Fruit fly (Drosophila melanogaster): ENCODE data around the gene Nepl14.

The Nepl14 gene

dm6 chr3R:22770207-22770606 is 6.7 kb upstream of the Nepl14 start, which contains the start of gene CG43093:
Gene CG43093 (minus strand): TSS chr3R:22770307.
- no peak for TF ChIP-seq esn (GFP tag; optimal IDR thresholded peaks at IDR 0.05)
- no peak for TF ChIP-seq Hr38 (GFP tag; optimal IDR thresholded peaks at IDR 0.05)
- no peak for TF ChIP-seq Eip93F (GFP tag; optimal IDR thresholded peaks at IDR 0.05)
- TF ChIP-seq CG9139 (GFP tag; optimal IDR thresholded peaks at IDR 0.05): no peak
- TF ChIP-seq CG8319 (GFP tag; optimal IDR thresholded peaks at IDR 0.05): no peak
- no peak for TF ChIP-seq CG3032 (tag; optimal IDR thresholded peaks at IDR 0.05)
- no peak for TF ChIP-seq achi (GFP tag; optimal IDR thresholded peaks at IDR 0.05)
- no peak for TF ChIP-seq fkh (GFP tag; optimal IDR thresholded peaks at IDR 0.05)
- TF ChIP-seq CG34406 (GFP tag; optimal IDR thresholded peaks at IDR 0.05): no peak
- no peak for TF ChIP-seq Eip78C (GFP tag)
- TF ChIP-seq CG8119 (GFP tag; IDR thresholded peaks at IDR 0.05): no peak
- TF ChIP-seq CG6854 (GFP tag; optimal IDR thresholded peaks at IDR 0.05): no peak
- TF ChIP-seq OdsH (GFP tag; optimal IDR thresholded peaks at IDR 0.05): no peak
- TF ChIP-seq CG1621 (tag; optimal IDR thresholded peaks at IDR 0.05): no peak
- TF ChIP-seq Hr39 (GFP tag; optimal IDR thresholded peaks at IDR 0.05): no peak
- TF ChIP-seq CG6808 (GFP tag; optimal IDR thresholded peaks at IDR 0.05): no peak
- no peak for TF ChIP-seq CG6276 (GFP tag; optimal IDR thresholded peaks at IDR 0.05)
- no peak for TF ChIP-seq CG11762 (GFP tag; optimal IDR thresholded peaks at IDR 0.05; ENCODE audit: insufficient read depth)
- TF ChIP-seq dac (GFP tag; optimal IDR thresholded peaks at IDR 0.05): no peak

- no peak for TF ChIP-seq CG4318 (GFP tag; optimal IDR thresholded peaks at IDR 0.05)
- TF ChIP-seq CG6854 (GFP tag; optimal IDR thresholded peaks at IDR 0.05): no peak
- TF ChIP-seq eg (GFP tag; IDR thresholded peaks at IDR 0.05): no peak
- TF ChIP-seq dac (GFP tag; optimal IDR thresholded peaks at IDR 0.05): no peak
- TF ChIP-seq CG10669 (GFP tag; optimal IDR thresholded peaks at IDR 0.05): no peak
- no peak for TF ChIP-seq Lpt (GFP tag; optimal IDR thresholded peaks at IDR 0.05)
- TF ChIP-seq spab (GFP tag; optimal IDR thresholded peaks at IDR 0.05): no peak
- no peak for TF ChIP-seq Eip78C (GFP tag)
- TF ChIP-seq CG8632 (GFP tag; optimal IDR thresholded peaks at IDR 0.05): no peak
- TF ChIP-seq CG6163 (GFP tag; IDR thresholded peaks at IDR 0.05): no peak
- no peak for TF ChIP-seq CG8119 (GFP tag; IDR thresholded peaks at IDR 0.05)
- TF ChIP-seq achi (GFP tag; optimal IDR thresholded peaks at IDR 0.05): no peak
- no peak for TF ChIP-seq CG6792 (GFP tag; optimal IDR thresholded peaks at IDR 0.05)
Observed at dm6 chr3R:22769567-22769966, 6.1 kb upstream of the Nepl14 start, which contains the start of gene CG43092. Gene CG43092 (minus strand): TSS chr3R:22769667.

- TF ChIP-seq Ets96B (tag; optimal IDR thresholded peaks at IDR 0.05): no peak
- no peak for TF ChIP-seq Smox (GFP tag; optimal IDR thresholded peaks at IDR 0.05)
- TF ChIP-seq pdm3 (GFP tag; optimal IDR thresholded peaks at IDR 0.05): no peak
- no peak for TF ChIP-seq dsx (GFP tag; optimal IDR thresholded peaks at IDR 0.05; ENCODE audit: poor library complexity, severe bottlenecking)
- TF ChIP-seq CG9139 (GFP tag; optimal IDR thresholded peaks at IDR 0.05): no peak
- TF ChIP-seq CG8119 (GFP tag; IDR thresholded peaks at IDR 0.05): no peak
- no peak for TF ChIP-seq Eip93F (GFP tag; optimal IDR thresholded peaks at IDR 0.05)
- TF ChIP-seq CG8319 (GFP tag; optimal IDR thresholded peaks at IDR 0.05): no peak
- no peak for TF ChIP-seq topi (GFP tag; optimal IDR thresholded peaks at IDR 0.05)
- no peak for TF ChIP-seq fd59A (GFP tag; optimal IDR thresholded peaks at IDR 0.05)
- no peak for TF ChIP-seq Ets21C (GFP tag; optimal IDR thresholded peaks at IDR 0.05)
- TF ChIP-seq Sox14 (GFP tag; optimal IDR thresholded peaks at IDR 0.05): no peak
- no peak for TF ChIP-seq Lpt (GFP tag; optimal IDR thresholded peaks at IDR 0.05)
- TF ChIP-seq net (GFP tag; optimal IDR thresholded peaks at IDR 0.05): no peak
- TF ChIP-seq CG3032 (tag; optimal IDR thresholded peaks at IDR 0.05): no peak
- no peak for TF ChIP-seq Hr39 (GFP tag; optimal IDR thresholded peaks at IDR 0.05)
- TF ChIP-seq Hr38 (GFP tag; optimal IDR thresholded peaks at IDR 0.05): no peak
- no peak for TF ChIP-seq CG6792 (GFP tag; optimal IDR thresholded peaks at IDR 0.05)
- TF ChIP-seq CG16779 (tag; optimal IDR thresholded peaks at IDR 0.05): no peak
- no peak for TF ChIP-seq CG4318 (GFP tag; optimal IDR thresholded peaks at IDR 0.05)
Observed at dm6 chr3R:22768633-22769032, 5.1 kb upstream of the Nepl14 start, which contains the start of gene CG43091. Gene CG43091 (minus strand): TSS chr3R:22768733.

Measured in whole organism, prepupa.